Fruit fly (Drosophila melanogaster): Measurements from ENCODE around the gene Ser6.

DNA sequence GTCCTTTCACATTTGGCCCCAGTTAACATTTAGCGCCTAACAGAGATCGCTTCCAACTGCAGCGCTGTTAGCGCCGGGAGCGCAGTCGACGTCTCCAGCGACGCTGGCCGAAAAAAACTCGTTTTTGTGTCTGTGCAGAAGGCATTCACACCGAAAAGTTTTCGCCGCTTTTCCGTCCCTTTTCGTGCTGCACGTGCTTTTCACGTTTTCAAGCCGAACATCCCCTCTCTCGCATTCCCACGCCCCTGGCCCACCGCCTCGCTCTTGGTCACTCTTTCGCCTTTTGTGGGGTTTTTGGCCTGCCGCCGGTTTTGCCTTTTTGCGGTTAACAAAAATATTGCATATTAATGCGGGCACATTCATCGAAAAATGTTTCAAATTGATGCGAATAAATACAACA lies 37.4 kb downstream of the Ser6 start:
- TF ChIP-seq CG15710 (tag; optimal IDR thresholded peaks at IDR 0.05), result no peak
- no peak for TF ChIP-seq CG8159 (tag; optimal IDR thresholded peaks at IDR 0.05)
- no peak for TF ChIP-seq Snoo (tag; optimal IDR thresholded peaks at IDR 0.05)
- TF ChIP-seq CG32121 (GFP tag; IDR thresholded peaks at IDR 0.05), result no peak
- no peak for TF ChIP-seq CG10348 (GFP tag; IDR thresholded peaks at IDR 0.05)
- no peak for TF ChIP-seq CG34367 (tag; optimal IDR thresholded peaks at IDR 0.05)
- TF ChIP-seq EcR (GFP tag; optimal IDR thresholded peaks at IDR 0.05), result no peak
- TF ChIP-seq D1 (tag; optimal IDR thresholded peaks at IDR 0.05), result no peak
- no peak for TF ChIP-seq CG4496 (GFP tag; IDR thresholded peaks at IDR 0.05)
- TF ChIP-seq rn (GFP tag; IDR thresholded peaks at IDR 0.05), result no peak

Measured in whole organism, pupa.